Worm (Caenorhabditis elegans): ENCODE results near the gene clec-57.

Gene clec-57

DNA sequence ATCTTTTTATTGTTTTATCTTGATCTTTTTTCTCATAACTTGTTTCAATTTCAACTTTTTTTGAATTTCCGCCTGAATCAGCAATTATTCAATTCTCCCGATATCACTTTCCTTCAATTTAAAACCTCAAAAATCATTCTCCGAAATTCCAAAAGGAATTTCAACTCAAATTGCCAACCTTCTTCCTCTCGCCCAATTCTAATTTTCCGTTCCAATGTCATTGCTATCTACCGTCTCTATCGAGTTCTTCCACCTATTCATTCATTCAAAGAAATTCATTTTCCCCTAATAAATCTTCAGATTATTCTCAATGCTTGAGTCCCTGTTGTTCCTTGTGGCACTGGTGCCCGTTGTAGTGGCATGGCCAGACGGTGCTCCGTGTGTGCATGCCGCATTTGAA is 28.2 kb upstream of the clec-57 start, which contains the start of gene F23B12.4:
TSS of gene F23B12.4 (plus strand) at position 301 of the 400 bp plus-strand sequence.
- no peak for TF ChIP-seq akir-1 (GFP tag; optimal IDR thresholded peaks at IDR 0.05)
- no peak for TF ChIP-seq nhr-179 (tag; optimal IDR thresholded peaks at IDR 0.05)
- no peak for TF ChIP-seq hmg-1.2 (GFP tag; IDR thresholded peaks at IDR 0.05)
- no peak for TF ChIP-seq snpc-1.1 (tag; optimal IDR thresholded peaks at IDR 0.05; ENCODE audit: insufficient read depth)
- no peak for TF ChIP-seq hsf-1 (GFP tag; IDR thresholded peaks at IDR 0.05)
- TF ChIP-seq lin-35 (GFP tag; optimal IDR thresholded peaks at IDR 0.05), result no peak
- TF ChIP-seq attf-6 (GFP tag; IDR thresholded peaks at IDR 0.05), result no peak
- TF ChIP-seq tbp1 (GFP tag; optimal IDR thresholded peaks at IDR 0.05), result no peak
- no peak for TF ChIP-seq bed-2 (GFP tag; IDR thresholded peaks at IDR 0.05)
- TF ChIP-seq snpc-3.4 (tag; optimal IDR thresholded peaks at IDR 0.05), result no peak
- TF ChIP-seq ZK185.1 (tag; optimal IDR thresholded peaks at IDR 0.05; ENCODE audit: poor library complexity, severe bottlenecking), result no peak

DNA sequence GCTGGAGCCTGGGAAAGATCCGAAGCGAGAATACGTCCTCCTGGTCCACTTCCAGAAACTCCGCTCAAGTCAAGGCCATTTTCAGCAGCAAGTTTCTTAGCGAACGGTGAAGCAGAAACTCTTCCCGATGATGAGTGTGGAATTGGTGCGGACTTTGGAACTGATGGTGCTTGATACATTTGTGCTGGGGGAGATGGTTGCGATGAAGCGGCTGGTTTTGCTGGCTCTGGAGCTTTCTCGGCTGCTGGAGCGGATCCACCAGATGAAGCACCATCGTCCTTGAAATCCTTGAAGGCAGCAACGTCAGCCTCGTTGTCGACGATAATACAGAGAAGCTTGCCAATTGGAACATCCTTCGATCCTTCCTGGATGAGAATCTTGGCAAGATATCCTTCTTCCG is 22.6 kb upstream of the clec-57 start:
- no peak for TF ChIP-seq cebp-2 (GFP tag; IDR thresholded peaks at IDR 0.05)
- peak; percentile 56; the same call in 1 of the 2 replicates for TF ChIP-seq zfh-2 (GFP tag; conservative IDR thresholded peaks at IDR 0.05)

DNA sequence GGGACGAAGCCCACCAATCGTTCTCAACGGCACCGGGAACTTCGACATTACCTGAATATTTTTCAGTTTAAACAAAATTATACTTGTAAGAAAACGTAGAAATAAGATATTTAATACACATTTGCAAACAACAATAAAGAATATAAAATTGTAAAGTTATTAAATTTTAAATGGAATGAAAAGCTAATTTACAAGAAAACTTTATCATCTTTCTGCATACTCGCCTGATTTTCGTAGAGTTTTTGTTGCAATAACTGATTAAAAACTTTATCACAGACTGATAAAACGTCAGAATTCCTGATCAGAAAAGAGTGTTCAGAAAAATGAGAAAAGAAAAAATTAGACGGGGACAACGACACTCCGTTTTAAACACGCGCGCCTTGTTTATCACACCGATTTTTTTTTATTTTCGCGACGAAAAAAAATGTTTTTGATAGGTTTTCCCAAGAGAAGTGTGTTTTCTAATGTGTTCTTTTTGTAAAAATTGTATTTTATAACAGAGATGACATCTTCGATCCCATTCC is 21.7 kb upstream of the clec-57 start, which contains the start of the genes dlat-1 and fntb-1:
TSS of gene dlat-1 (minus strand) at position 51 of the 524 bp plus-strand sequence.
TSS of gene fntb-1 (plus strand) at position 412 of the 524 bp plus-strand sequence.
- no peak for TF ChIP-seq rpc-1 (optimal IDR thresholded peaks at IDR 0.05)
- TF ChIP-seq rpc-1 (tag; optimal IDR thresholded peaks at IDR 0.05), result no peak
- TF ChIP-seq madf-3 (GFP tag; IDR thresholded peaks at IDR 0.05), result no peak
- no peak for TF ChIP-seq snpc-4 (GFP tag; optimal IDR thresholded peaks at IDR 0.05)
- TF ChIP-seq snpc-4 (tag; optimal IDR thresholded peaks at IDR 0.05), result peak in 1 of 4 experiments; percentile 6
- TF ChIP-seq nhr-80 (tag; optimal IDR thresholded peaks at IDR 0.05), result peak; percentile 78
- peak; percentile 89 for TF ChIP-seq attf-3 (GFP tag; conservative IDR thresholded peaks at IDR 0.05)
- no peak for TF ChIP-seq nhr-27 (tag; optimal IDR thresholded peaks at IDR 0.05)

DNA sequence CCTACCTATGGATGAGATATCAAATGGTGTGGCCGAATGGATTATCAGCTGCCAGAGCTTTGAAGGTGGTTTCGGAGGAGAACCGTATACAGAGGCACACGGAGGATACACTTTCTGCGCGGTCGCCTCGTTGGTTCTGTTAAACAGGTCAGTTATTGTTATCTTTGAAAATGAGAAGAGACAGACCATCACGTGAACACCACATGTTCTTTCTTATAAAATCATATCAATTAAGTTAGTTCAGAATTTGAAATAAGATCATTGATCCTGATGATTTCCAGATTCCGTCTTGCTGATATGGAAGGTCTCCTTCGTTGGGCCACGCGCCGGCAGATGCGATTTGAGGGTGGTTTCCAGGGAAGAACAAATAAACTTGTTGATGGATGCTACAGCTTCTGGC is 20.4 kb upstream of the clec-57 start:
- TF ChIP-seq ztf-26 (tag; optimal IDR thresholded peaks at IDR 0.05) (peak; percentile 25), gei-17 (GFP tag; optimal IDR thresholded peaks at IDR 0.05) (no peak)

DNA sequence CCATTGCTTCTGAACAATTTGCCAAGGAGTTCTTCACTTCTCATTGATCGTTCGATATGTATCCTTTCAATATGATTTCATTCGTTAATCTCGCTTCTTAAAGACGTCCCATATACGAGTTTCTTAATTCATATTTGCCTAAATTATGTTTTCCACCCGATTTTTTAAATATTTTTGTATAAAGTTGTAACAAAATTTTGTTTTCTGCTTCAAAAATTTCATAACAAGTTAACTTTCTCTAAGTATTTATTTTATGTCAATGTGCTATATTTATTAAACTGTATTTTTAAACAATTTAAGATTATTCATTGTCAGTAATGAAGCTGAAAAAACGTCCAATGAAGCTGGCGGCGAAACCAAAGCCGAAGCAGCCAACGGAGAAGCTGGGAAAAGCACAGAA is 19.6 kb upstream of the clec-57 start, which contains the start of gene F23B12.7:
TSS of gene F23B12.7 (plus strand) at position 301 of the 400 bp plus-strand sequence.
- TF ChIP-seq ztf-25 (GFP tag; IDR thresholded peaks at IDR 0.05) (no peak), let-526 (GFP tag; IDR thresholded peaks at IDR 0.05) (no peak), fkh-3 (tag; optimal IDR thresholded peaks at IDR 0.05) (no peak), aptf-3 (GFP tag; IDR thresholded peaks at IDR 0.05) (no peak), ceh-79 (tag; optimal IDR thresholded peaks at IDR 0.05) (no peak), ceh-58 (GFP tag; IDR thresholded peaks at IDR 0.05) (no peak), unc-130 (GFP tag; optimal IDR thresholded peaks at IDR 0.05) (no peak), hlh-12 (tag; optimal IDR thresholded peaks at IDR 0.05) (no peak), attf-3 (GFP tag; conservative IDR thresholded peaks at IDR 0.05) (no peak), ztf-6 (GFP tag; IDR thresholded peaks at IDR 0.05) (no peak), hrde-1 (tag; optimal IDR thresholded peaks at IDR 0.05; ENCODE audit: borderline replicate concordance) (no peak), efl-1 (GFP tag; optimal IDR thresholded peaks at IDR 0.05) (no peak), lsy-27 (tag; optimal IDR thresholded peaks at IDR 0.05; ENCODE audit: borderline replicate concordance, insufficient read depth) (no peak)

All from whole organism, young adult.